Fruit fly (Drosophila melanogaster): ENCODE data around the gene CG33770.
"Not testable (repeated sequence)": the region's sequence is repeated elsewhere in the genome, so short reads cannot be mapped to it uniquely, and the experiment has no call there.

CG33770 gene

dm6 chr3L:22669275-22670006, 21.0 kb downstream of the CG33770 start, which contains the start of gene Jhbp6:
Gene Jhbp6 (plus strand): TSS chr3L:22669956.
- TF ChIP-seq CG17801 (GFP tag; optimal IDR thresholded peaks at IDR 0.05; ENCODE audit: partially characterized antibody), result no peak

- TF ChIP-seq CG17801 (GFP tag; optimal IDR thresholded peaks at IDR 0.05; ENCODE audit: partially characterized antibody), result no peak
These were observed 21.7 kb downstream of the CG33770 start for dm6 chr3L:22670174-22670573.

dm6 chr3L:22671699-22672276, 23.3 kb downstream of the CG33770 start:
- TF ChIP-seq CG17801 (GFP tag; optimal IDR thresholded peaks at IDR 0.05; ENCODE audit: partially characterized antibody), result no peak

- no peak for TF ChIP-seq CG17801 (GFP tag; optimal IDR thresholded peaks at IDR 0.05; ENCODE audit: partially characterized antibody)
These were observed 32.5 kb downstream of the CG33770 start for dm6 chr3L:22680932-22681331.

dm6 chr3L:22686987-22687386, 38.5 kb downstream of the CG33770 start, which contains the start of the genes CG14455 and CG14456:
Gene CG14455 (minus strand): TSS chr3L:22687087.
Gene CG14456 (plus strand): TSS chr3L:22687222.
- TF ChIP-seq CG17801 (GFP tag; optimal IDR thresholded peaks at IDR 0.05; ENCODE audit: partially characterized antibody), result no peak

dm6 chr3L:22692428-22692827, 44.0 kb downstream of the CG33770 start, which contains the start of gene CG14454:
Gene CG14454 (minus strand): TSS chr3L:22692528.
- not testable (repeated sequence) for TF ChIP-seq CG17801 (GFP tag; optimal IDR thresholded peaks at IDR 0.05; ENCODE audit: partially characterized antibody)

- no peak for TF ChIP-seq CG17801 (GFP tag; optimal IDR thresholded peaks at IDR 0.05; ENCODE audit: partially characterized antibody)
These were observed 45.2 kb downstream of the CG33770 start, which contains the start of the genes CG12546 and CG14453 for dm6 chr3L:22693712-22694111. Gene CG12546 (minus strand): TSS chr3L:22693812. Gene CG14453 (plus strand): TSS chr3L:22694083.

dm6 chr3L:22695653-22696052, 47.2 kb downstream of the CG33770 start, which contains the start of gene CG14452:
Gene CG14452 (plus strand): TSS chr3L:22695953.
- no peak for TF ChIP-seq CG17801 (GFP tag; optimal IDR thresholded peaks at IDR 0.05; ENCODE audit: partially characterized antibody)

dm6 chr3L:22696930-22697329, 48.5 kb downstream of the CG33770 start, which contains the start of gene CG32453:
Gene CG32453 (plus strand): TSS chr3L:22697230.
- not testable (repeated sequence) for TF ChIP-seq CG17801 (GFP tag; optimal IDR thresholded peaks at IDR 0.05; ENCODE audit: partially characterized antibody)
